Worm (Caenorhabditis elegans): Measurements from ENCODE around the gene srg-42.

DNA sequence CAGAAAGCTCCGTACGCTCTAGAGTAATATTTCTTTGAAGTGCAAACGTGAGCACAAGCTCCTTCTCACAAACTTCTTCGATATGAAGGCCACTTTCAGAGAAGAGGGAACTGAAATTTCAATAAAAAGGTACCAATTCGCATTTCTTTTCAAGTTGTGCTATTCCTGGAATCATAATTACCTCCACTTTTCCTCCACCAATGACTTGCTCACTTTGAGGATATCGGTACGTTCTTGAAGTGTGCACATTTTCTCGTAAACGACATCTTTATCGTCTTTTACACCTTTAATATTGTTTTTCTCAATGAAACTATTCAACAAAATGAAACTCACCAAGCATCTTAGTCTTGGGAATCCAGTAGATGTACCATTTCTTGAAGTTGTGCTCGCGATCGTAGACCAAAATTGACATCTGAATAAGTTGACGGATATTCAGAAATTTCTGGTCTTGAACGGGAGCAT is 38.5 kb downstream of the srg-42 start, which contains the start of gene scb-1:
- TF ChIP-seq tra-4 (tag; optimal IDR thresholded peaks at IDR 0.05) (no peak), flt-1 (GFP tag; IDR thresholded peaks at IDR 0.05) (no peak), ama-1 (optimal IDR thresholded peaks at IDR 0.05) (no peak), ceh-36 (tag; optimal IDR thresholded peaks at IDR 0.05) (no peak), scrt-1 (GFP tag; IDR thresholded peaks at IDR 0.05) (no peak), B0310.2 (tag; optimal IDR thresholded peaks at IDR 0.05) (no peak), hnd-1 (tag; optimal IDR thresholded peaks at IDR 0.05) (no peak), hmg-4 (GFP tag; optimal IDR thresholded peaks at IDR 0.05) (no peak), ceh-13 (GFP tag; optimal IDR thresholded peaks at IDR 0.05) (no peak)

All from whole organism, early embryonic.